Fruit fly (Drosophila melanogaster) whole organism, embryonic: ENCODE measurements around the gene CG12945.
A peak's percentile ranks its signal among the peaks of the same experiment; 100 is the strongest.

ENCODE experiments used
- Bgb ChIP-seq: fragments of 200-800 bp; sonication (Bioruptor generic); IDR thresholded peaks from 2 replicates; pipeline ENCODE4 v1.3.6; 2022; ENCODE audit warnings: missing biosample characterization, missing genetic modification characterization; ENCODE audit not compliant: partially characterized antibody
- CG10274 ChIP-seq: fragments of 200-800 bp; sonication (Bioruptor generic); optimal IDR thresholded peaks from 3 replicates; lab custom pipeline; 2017; ENCODE audit warnings: missing biosample characterization, mild to moderate bottlenecking, missing genetic modification characterization
- CG10979 ChIP-seq: fragments of 200-800 bp; sonication (Bioruptor generic); optimal IDR thresholded peaks from 2 replicates; lab custom pipeline; 2018; ENCODE audit warnings: missing biosample characterization, mild to moderate bottlenecking, missing genetic modification characterization, moderate library complexity
- CG11247 ChIP-seq: fragments of 200-800 bp; sonication (Bioruptor generic); IDR thresholded peaks from 2 replicates; pipeline ENCODE4 v1.3.6; 2022; ENCODE audit warnings: missing biosample characterization, missing genetic modification characterization
- CG12942 ChIP-seq: fragments of 200-800 bp; sonication (Bioruptor generic); optimal IDR thresholded peaks from 3 replicates; lab custom pipeline; 2016; ENCODE audit warnings: missing biosample characterization, missing genetic modification characterization
- CG13775 ChIP-seq: fragments of 200-800 bp; sonication (Bioruptor generic); optimal IDR thresholded peaks from 3 replicates; lab custom pipeline; 2017; ENCODE audit warnings: missing biosample characterization, mild to moderate bottlenecking, missing genetic modification characterization
- CG14441 ChIP-seq: fragments of 200-800 bp; sonication (Bioruptor generic); IDR thresholded peaks from 2 replicates; pipeline ENCODE4 v1.3.6; 2022; ENCODE audit warnings: missing biosample characterization, missing genetic modification characterization
- CG15601 ChIP-seq: fragments of 200-800 bp; sonication (Bioruptor generic); optimal IDR thresholded peaks from 3 replicates; lab custom pipeline; 2019; ENCODE audit warnings: missing biosample characterization, mild to moderate bottlenecking, missing genetic modification characterization, moderate library complexity
- CG1602 ChIP-seq: fragments of 200-800 bp; sonication (Bioruptor generic); optimal IDR thresholded peaks from 3 replicates; lab custom pipeline; 2016; ENCODE audit warnings: missing biosample characterization, missing genetic modification characterization
- CG16779 ChIP-seq: fragments of 200-800 bp; sonication (Bioruptor generic); IDR thresholded peaks from 2 replicates; pipeline ENCODE4 v1.3.6; 2022; ENCODE audit warnings: missing biosample characterization, missing genetic modification characterization
- CG16863 ChIP-seq: fragments of 200-800 bp; sonication (Bioruptor generic); optimal IDR thresholded peaks from 3 replicates; lab custom pipeline; 2016; ENCODE audit warnings: missing biosample characterization, missing genetic modification characterization
- CG18476 ChIP-seq: fragments of 200-800 bp; sonication (Bioruptor generic); optimal IDR thresholded peaks from 2 replicates; lab custom pipeline; 2016; ENCODE audit warnings: missing biosample characterization, mild to moderate bottlenecking, missing genetic modification characterization
- CG18619 ChIP-seq: fragments of 200-800 bp; sonication (Bioruptor generic); optimal IDR thresholded peaks from 3 replicates; lab custom pipeline; 2017; ENCODE audit warnings: missing biosample characterization, mild to moderate bottlenecking, missing genetic modification characterization
- CG30403 ChIP-seq: fragments of 200-800 bp; sonication (Bioruptor generic); optimal IDR thresholded peaks from 3 replicates; lab custom pipeline; 2016; ENCODE audit warnings: missing biosample characterization, missing genetic modification characterization
- CG32532 ChIP-seq: fragments of 200-800 bp; sonication (Bioruptor generic); IDR thresholded peaks from 2 replicates; pipeline ENCODE4 v1.3.6; 2022; ENCODE audit warnings: missing biosample characterization, missing genetic modification characterization
- CG8478 ChIP-seq: fragments of >200 bp; optimal IDR thresholded peaks from 2 replicates; lab custom pipeline; 2018
- CG9876 ChIP-seq: fragments of 200-800 bp; sonication (Bioruptor generic); optimal IDR thresholded peaks from 2 replicates; lab custom pipeline; 2016; ENCODE audit warnings: missing biosample characterization, missing genetic modification characterization
- Dek ChIP-seq: fragments of 200-800 bp; sonication (Bioruptor generic); optimal IDR thresholded peaks from 3 replicates; lab custom pipeline; 2019; ENCODE audit warnings: missing biosample characterization, mild to moderate bottlenecking, missing genetic modification characterization, moderate library complexity
- E2f2 ChIP-seq: fragments of 200-800 bp; sonication (Bioruptor generic); IDR thresholded peaks from 2 replicates; pipeline ENCODE4 v1.3.6; 2022; ENCODE audit warnings: missing biosample characterization, missing genetic modification characterization
- Elba2 ChIP-seq: fragments of 200-800 bp; sonication (Bioruptor generic); optimal IDR thresholded peaks from 3 replicates; lab custom pipeline; 2016; ENCODE audit warnings: missing biosample characterization, missing genetic modification characterization
- HHEX ChIP-seq: fragments of 200-800 bp; sonication (Bioruptor generic); optimal IDR thresholded peaks from 3 replicates; lab custom pipeline; 2017; ENCODE audit warnings: missing biosample characterization, mild to moderate bottlenecking, missing genetic modification characterization, missing genetic modification reagents
- HLH3B ChIP-seq: fragments of 200-800 bp; sonication (Bioruptor generic); IDR thresholded peaks from 2 replicates; pipeline ENCODE4 v1.3.6; 2022; ENCODE audit warnings: missing biosample characterization, missing genetic modification characterization
- Hand ChIP-seq: fragments of 200-800 bp; sonication (Bioruptor generic); optimal IDR thresholded peaks from 2 replicates; lab custom pipeline; 2017; ENCODE audit warnings: mild to moderate bottlenecking, missing biosample characterization, missing genetic modification reagents, missing genetic modification characterization
- MBD-R2 ChIP-seq: fragments of 200-800 bp; sonication (Bioruptor generic); IDR thresholded peaks from 2 replicates; pipeline ENCODE4 v1.3.6; 2022; ENCODE audit warnings: missing biosample characterization, missing genetic modification characterization
- MESR4 ChIP-seq: fragments of 200-800 bp; sonication (Bioruptor generic); optimal IDR thresholded peaks from 2 replicates; lab custom pipeline; 2018; ENCODE audit warnings: missing biosample characterization, mild to moderate bottlenecking, missing genetic modification characterization, moderate library complexity
- NK7.1 ChIP-seq: fragments of 200-800 bp; sonication (Bioruptor generic); optimal IDR thresholded peaks from 3 replicates; lab custom pipeline; 2016; ENCODE audit warnings: missing biosample characterization, missing genetic modification characterization
- Poxn ChIP-seq: fragments of 200-800 bp; sonication (Bioruptor generic); IDR thresholded peaks from 2 replicates; pipeline ENCODE4 v1.3.6; 2022; ENCODE audit warnings: missing biosample characterization, missing genetic modification characterization
- Ptx1 ChIP-seq: fragments of 200-800 bp; sonication (Bioruptor generic); IDR thresholded peaks from 2 replicates; pipeline ENCODE4 v1.3.6; 2022; ENCODE audit warnings: missing biosample characterization, missing genetic modification characterization
- Taf1 ChIP-seq: fragments of 200-800 bp; sonication (Bioruptor generic); IDR thresholded peaks from 2 replicates; pipeline ENCODE4 v1.3.6; 2022; ENCODE audit warnings: missing biosample characterization, missing genetic modification characterization
- Xbp1 ChIP-seq: fragments of 200-800 bp; sonication (Bioruptor generic); optimal IDR thresholded peaks from 3 replicates; lab custom pipeline; 2016; ENCODE audit warnings: missing biosample characterization, mild to moderate bottlenecking, missing genetic modification characterization
- YL-1 ChIP-seq: fragments of 200-800 bp; sonication (Bioruptor generic); optimal IDR thresholded peaks from 3 replicates; lab custom pipeline; 2017; ENCODE audit warnings: missing biosample characterization, mild to moderate bottlenecking, missing genetic modification characterization
- bab2 ChIP-seq: fragments of 200-800 bp; sonication (Bioruptor generic); optimal IDR thresholded peaks from 2 replicates; lab custom pipeline; 2016; ENCODE audit warnings: missing biosample characterization, missing genetic modification characterization
- caup ChIP-seq: fragments of 200-800 bp; sonication (Bioruptor generic); optimal IDR thresholded peaks from 3 replicates; lab custom pipeline; 2017; ENCODE audit warnings: missing biosample characterization, mild to moderate bottlenecking, missing genetic modification characterization, moderate library complexity; ENCODE audit not compliant: severe bottlenecking
- ewg ChIP-seq: fragments of 200-800 bp; sonication (Bioruptor generic); optimal IDR thresholded peaks from 3 replicates; lab custom pipeline; 2017; ENCODE audit warnings: mild to moderate bottlenecking, missing biosample characterization, missing genetic modification reagents, missing genetic modification characterization
- gro ChIP-seq: fragments of 200-800 bp; sonication (Bioruptor generic); optimal IDR thresholded peaks from 2 replicates; lab custom pipeline; 2016; ENCODE audit warnings: missing biosample characterization, missing genetic modification characterization
- h ChIP-seq: fragments of >200 bp; optimal IDR thresholded peaks from 2 replicates; lab custom pipeline; 2017
- kni ChIP-seq: fragments of 200-800 bp; sonication (Bioruptor generic); optimal IDR thresholded peaks from 3 replicates; lab custom pipeline; 2017; ENCODE audit warnings: mild to moderate bottlenecking, missing biosample characterization, missing genetic modification reagents, missing genetic modification characterization
- lmd ChIP-seq: fragments of 200-800 bp; sonication (Bioruptor generic); IDR thresholded peaks from 2 replicates; pipeline ENCODE4 v1.3.6; 2022; ENCODE audit warnings: missing biosample characterization, missing genetic modification characterization
- mld ChIP-seq: fragments of 200-800 bp; sonication (Bioruptor generic); IDR thresholded peaks from 3 replicates; pipeline ENCODE4 v1.3.6; 2022; ENCODE audit warnings: missing biosample characterization, missing genetic modification characterization; ENCODE audit not compliant: partially characterized antibody
- onecut ChIP-seq: fragments of 200-800 bp; sonication (Bioruptor generic); IDR thresholded peaks from 2 replicates; pipeline ENCODE4 v1.3.6; 2022; ENCODE audit warnings: missing biosample characterization, missing genetic modification characterization
- psq ChIP-seq: fragments of 200-800 bp; sonication (Bioruptor generic); optimal IDR thresholded peaks from 2 replicates; lab custom pipeline; 2017; ENCODE audit warnings: missing biosample characterization, missing genetic modification characterization
- ranshi ChIP-seq: fragments of 200-800 bp; sonication (Bioruptor generic); IDR thresholded peaks from 2 replicates; pipeline ENCODE4 v1.3.6; 2022; ENCODE audit warnings: missing biosample characterization, missing genetic modification characterization
- sens ChIP-seq: fragments of 200-800 bp; sonication (Bioruptor generic); peaks from one replicate; lab custom pipeline; 2016; ENCODE audit warnings: missing biosample characterization, missing genetic modification characterization
- sim ChIP-seq: fragments of 200-800 bp; sonication (Bioruptor generic); IDR thresholded peaks from 2 replicates; pipeline ENCODE4 v1.3.6; 2022; ENCODE audit warnings: missing biosample characterization, missing genetic modification characterization
- slp2 ChIP-seq: fragments of 200-800 bp; sonication (Bioruptor generic); optimal IDR thresholded peaks from 2 replicates; lab custom pipeline; 2016; ENCODE audit warnings: missing biosample characterization, missing genetic modification characterization
- sob ChIP-seq: fragments of 200-800 bp; sonication (Bioruptor generic); IDR thresholded peaks from 2 replicates; pipeline ENCODE4 v1.3.6; 2022; ENCODE audit warnings: missing biosample characterization, missing genetic modification characterization
- tgo ChIP-seq: fragments of 200-800 bp; sonication (Bioruptor generic); IDR thresholded peaks from 3 replicates; pipeline ENCODE4 v1.3.6; 2022; ENCODE audit warnings: missing biosample characterization, missing genetic modification characterization
- tna ChIP-seq: fragments of 200-800 bp; sonication (Bioruptor generic); IDR thresholded peaks from 2 replicates; pipeline ENCODE4 v1.3.6; 2022; ENCODE audit warnings: missing biosample characterization, missing genetic modification characterization; ENCODE audit not compliant: partially characterized antibody
- yki ChIP-seq: fragments of >200 bp; optimal IDR thresholded peaks from 3 replicates; lab custom pipeline; 2018
- z ChIP-seq: fragments of 200-800 bp; sonication (Bioruptor generic); IDR thresholded peaks from 3 replicates; pipeline ENCODE4 v1.3.6; 2022; ENCODE audit warnings: missing biosample characterization, missing genetic modification characterization
- zen ChIP-seq: fragments of 200-800 bp; sonication (Bioruptor generic); optimal IDR thresholded peaks from 3 replicates; lab custom pipeline; 2018; ENCODE audit warnings: missing biosample characterization, mild to moderate bottlenecking, missing genetic modification characterization, moderate library complexity

CG12945 gene

dm6 chr3R:9759360-9760191 lies 31.4 kb downstream of the CG12945 start, which contains the start of gene Mpi (continued):
- no peak for TF ChIP-seq Elba2 (GFP tag; lab: Kevin White, UChicago)
- peak; percentile 83 for TF ChIP-seq MESR4
- peak; percentile 44 for TF ChIP-seq CG10979 (tag; lab: Kevin White, UChicago)
- no peak for TF ChIP-seq CG14441 (GFP tag; lab: Robert Waterston, UW)
- peak; percentile 46; the same call in 1 of the 2 replicates for TF ChIP-seq E2f2 (GFP tag; lab: Robert Waterston, UW)
- no peak for TF ChIP-seq Dek (tag; lab: Kevin White, UChicago)
- no peak for TF ChIP-seq z (GFP tag; lab: Robert Waterston, UW)
- no peak for TF ChIP-seq tgo (GFP tag; lab: Robert Waterston, UW)
- no peak for TF ChIP-seq Ptx1 (GFP tag; lab: Robert Waterston, UW)
- no peak for TF ChIP-seq Xbp1
- TF ChIP-seq onecut: no peak
- TF ChIP-seq slp2 (GFP tag; lab: Kevin White, UChicago): no peak
- no peak for TF ChIP-seq CG8478 (lab: Kevin White, UChicago)
- TF ChIP-seq mld: no peak
- TF ChIP-seq yki (lab: Kevin White, UChicago): no peak
- TF ChIP-seq CG9876: no peak
- no peak for TF ChIP-seq ranshi (GFP tag; lab: Robert Waterston, UW)
- no peak for TF ChIP-seq kni (GFP tag; lab: Kevin White, UChicago)
- no peak for TF ChIP-seq CG10274 (GFP tag; lab: Kevin White, UChicago)
- TF ChIP-seq sob (GFP tag; lab: Robert Waterston, UW): no peak
- no peak for TF ChIP-seq psq
- no peak for TF ChIP-seq bab2 (GFP tag; lab: Kevin White, UChicago)
- no peak for TF ChIP-seq CG16863
- TF ChIP-seq gro (GFP tag; lab: Kevin White, UChicago): no peak
- TF ChIP-seq CG18476 (GFP tag; lab: Kevin White, UChicago): no peak
- 0 out of 2 replicates have a peak, but pooled peaks have one; percentile 17 for TF ChIP-seq CG11247 (GFP tag; lab: Robert Waterston, UW)
- peak; percentile 17; the same call in 1 of the 2 replicates for TF ChIP-seq lmd (GFP tag; lab: Robert Waterston, UW)
- TF ChIP-seq CG15601 (tag; lab: Kevin White, UChicago): no peak
- TF ChIP-seq YL-1: peak; percentile 88
- TF ChIP-seq Bgb (GFP tag; lab: Robert Waterston, UW): no peak
- TF ChIP-seq zen: peak; percentile 78
- TF ChIP-seq NK7.1 (GFP tag; lab: Kevin White, UChicago): no peak
- no peak for TF ChIP-seq HLH3B (GFP tag; lab: Robert Waterston, UW)
- no peak for TF ChIP-seq caup
- peak; percentile 81 for TF ChIP-seq sens (GFP tag; lab: Kevin White, UChicago)
- no peak for TF ChIP-seq Taf1 (GFP tag; lab: Robert Waterston, UW)
- peak; percentile 29 for TF ChIP-seq CG12942 (GFP tag; lab: Kevin White, UChicago)
- peak; percentile 73 for TF ChIP-seq MBD-R2 (GFP tag; lab: Robert Waterston, UW)
- TF ChIP-seq CG32532 (GFP tag; lab: Robert Waterston, UW): peak; percentile 42
- TF ChIP-seq CG1602: peak; percentile 1
- no peak for TF ChIP-seq CG13775 (GFP tag; lab: Kevin White, UChicago)
- TF ChIP-seq CG16779 (GFP tag; lab: Robert Waterston, UW): no peak
- TF ChIP-seq Hand: peak; percentile 21
- no peak for TF ChIP-seq Poxn (GFP tag; lab: Robert Waterston, UW)
- TF ChIP-seq HHEX: no peak
- peak; percentile 18 for TF ChIP-seq CG30403 (GFP tag; lab: Kevin White, UChicago)
- TF ChIP-seq tna: no peak
- no peak for TF ChIP-seq sim (GFP tag; lab: Robert Waterston, UW)
- TF ChIP-seq CG18619 (GFP tag; lab: Kevin White, UChicago): no peak
- no peak for TF ChIP-seq ewg (GFP tag; lab: Kevin White, UChicago)
- TF ChIP-seq h (lab: Kevin White, UChicago): no peak
